Worm (Caenorhabditis elegans): ENCODE results near the gene arrd-22.

DNA sequence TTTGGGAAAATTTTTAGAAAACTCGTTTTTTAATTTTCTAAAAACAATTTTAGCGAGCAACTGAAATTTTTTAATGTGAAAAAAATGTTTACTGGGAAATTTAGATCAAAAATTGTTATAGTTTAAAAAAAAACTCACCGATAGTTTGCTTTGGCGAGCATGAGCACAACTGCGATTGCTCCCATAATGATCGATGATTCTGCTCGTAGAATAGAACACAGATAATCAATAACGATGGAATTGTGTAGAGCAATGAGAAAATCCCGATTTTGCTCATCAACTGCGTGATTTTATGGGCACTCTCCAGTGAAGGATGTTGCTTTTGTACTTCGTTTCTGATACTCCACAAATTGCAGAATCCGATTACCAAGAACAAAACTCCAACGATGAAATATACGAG lies 32.3 kb downstream of the arrd-22 start:
- TF ChIP-seq ceh-30 (tag; optimal IDR thresholded peaks at IDR 0.05) (no peak), Y22D7AL.16 (tag; optimal IDR thresholded peaks at IDR 0.05) (no peak), pha-2 (tag; optimal IDR thresholded peaks at IDR 0.05) (no peak), ama-1 (optimal IDR thresholded peaks at IDR 0.05) (no peak), zip-5 (tag; optimal IDR thresholded peaks at IDR 0.05) (no peak), nhr-11 (tag; optimal IDR thresholded peaks at IDR 0.05) (no peak), C08G9.2 (tag; optimal IDR thresholded peaks at IDR 0.05) (no peak), ceh-45 (GFP tag; IDR thresholded peaks at IDR 0.05) (no peak), sox-2 (GFP tag; IDR thresholded peaks at IDR 0.05) (no peak)

Data from whole organism, late embryonic.